Fruit fly (Drosophila melanogaster) whole organism, embryonic: ENCODE data around the gene CG8281.

ENCODE experiments used
- Asciz ChIP-seq: fragments of 200-800 bp; sonication (Bioruptor generic); optimal IDR thresholded peaks from 2 replicates; lab custom pipeline; 2017; ENCODE audit warnings: missing biosample characterization, mild to moderate bottlenecking, missing genetic modification characterization, missing genetic modification reagents
- Atf-2 ChIP-seq: fragments of 200-800 bp; sonication (Bioruptor generic); optimal IDR thresholded peaks from 2 replicates; lab custom pipeline; 2016; ENCODE audit warnings: missing biosample characterization, missing genetic modification characterization
- Awh ChIP-seq: fragments of 200-800 bp; sonication (Bioruptor generic); IDR thresholded peaks from 2 replicates; pipeline ENCODE4, ENCODE4 v1.3.6; 2022; ENCODE audit warnings: missing biosample characterization, missing genetic modification characterization
- CG10565 ChIP-seq: fragments of 200-800 bp; sonication (Bioruptor generic); optimal IDR thresholded peaks from 3 replicates; lab custom pipeline; 2016; ENCODE audit warnings: missing biosample characterization, mild to moderate bottlenecking, missing genetic modification characterization
- CG10654 ChIP-seq: fragments of 200-800 bp; sonication (Bioruptor generic); optimal IDR thresholded peaks from 2 replicates; lab custom pipeline; 2016; ENCODE audit warnings: missing biosample characterization, missing genetic modification characterization
- CG11093 ChIP-seq: fragments of 200-800 bp; sonication (Bioruptor generic); IDR thresholded peaks from 3 replicates; pipeline ENCODE4 v1.3.6; 2022; ENCODE audit warnings: missing biosample characterization, missing genetic modification characterization
- CG11696 ChIP-seq: fragments of 200-800 bp; sonication (Bioruptor generic); IDR thresholded peaks from 2 replicates; pipeline ENCODE4 v1.3.6; 2022; ENCODE audit warnings: missing biosample characterization, missing genetic modification characterization
- CG12299 ChIP-seq: fragments of 200-800 bp; sonication (Bioruptor generic); optimal IDR thresholded peaks from 2 replicates; lab custom pipeline; 2018; ENCODE audit warnings: missing biosample characterization, mild to moderate bottlenecking, missing genetic modification characterization
- CG1233 ChIP-seq: fragments of 200-800 bp; sonication (Bioruptor generic); optimal IDR thresholded peaks from 4 replicates; lab custom pipeline; 2018; ENCODE audit warnings: missing biosample characterization, mild to moderate bottlenecking, missing genetic modification characterization
- CG12744 ChIP-seq: fragments of 200-800 bp; sonication (Bioruptor generic); optimal IDR thresholded peaks from 2 replicates; lab custom pipeline; 2016; ENCODE audit warnings: missing biosample characterization, missing genetic modification characterization
- CG14860 ChIP-seq: fragments of 200-800 bp; sonication (Bioruptor generic); IDR thresholded peaks from 3 replicates; pipeline ENCODE4 v1.3.6; 2022; ENCODE audit warnings: missing biosample characterization, missing genetic modification characterization; ENCODE audit not compliant: partially characterized antibody
- CG16815 ChIP-seq: fragments of 200-800 bp; sonication (Bioruptor generic); optimal IDR thresholded peaks from 3 replicates; lab custom pipeline; 2017; ENCODE audit warnings: missing biosample characterization, mild to moderate bottlenecking, missing genetic modification characterization
- CG17912 ChIP-seq: fragments of 200-800 bp; sonication (Bioruptor generic); optimal IDR thresholded peaks from 2 replicates; lab custom pipeline; 2018; ENCODE audit warnings: missing biosample characterization, mild to moderate bottlenecking, missing genetic modification characterization
- CG2875 ChIP-seq: fragments of 200-800 bp; sonication (Bioruptor generic); optimal IDR thresholded peaks from 2 replicates; lab custom pipeline; 2017; ENCODE audit warnings: missing biosample characterization, mild to moderate bottlenecking, missing genetic modification characterization, missing genetic modification reagents
- CG31224 ChIP-seq: fragments of 200-800 bp; sonication (Bioruptor generic); IDR thresholded peaks from 2 replicates; pipeline ENCODE4 v1.3.6; 2022; ENCODE audit warnings: missing biosample characterization, missing genetic modification characterization
- CG32772 ChIP-seq: fragments of 200-800 bp; sonication (Bioruptor generic); IDR thresholded peaks from 2 replicates; pipeline ENCODE4 v1.3.6; 2022; ENCODE audit warnings: missing biosample characterization, missing genetic modification characterization
- CG4328 ChIP-seq: fragments of 200-800 bp; sonication (Bioruptor generic); optimal IDR thresholded peaks from 3 replicates; lab custom pipeline; 2017; ENCODE audit warnings: missing biosample characterization, missing genetic modification reagents, missing genetic modification characterization
- CG4617 ChIP-seq: fragments of 200-800 bp; sonication (Bioruptor generic); optimal IDR thresholded peaks from 3 replicates; lab custom pipeline; 2016; ENCODE audit warnings: missing biosample characterization, missing genetic modification characterization, borderline replicate concordance
- CG6683 ChIP-seq: fragments of 200-800 bp; sonication (Bioruptor generic); optimal IDR thresholded peaks from 2 replicates; lab custom pipeline; 2017; ENCODE audit warnings: missing biosample characterization, mild to moderate bottlenecking, missing genetic modification characterization, missing genetic modification reagents
- CG7271 ChIP-seq: fragments of 200-800 bp; sonication (Bioruptor generic); optimal IDR thresholded peaks from 2 replicates; lab custom pipeline; 2018; ENCODE audit warnings: missing biosample characterization, mild to moderate bottlenecking, missing genetic modification characterization, moderate library complexity
- CG8290 ChIP-seq, 3 experiments: fragments of 200-800 bp; sonication (Bioruptor generic); optimal IDR thresholded peaks; 2 replicates each; lab custom pipeline; 2016 to 2019; ENCODE audit warnings: missing biosample characterization in 3 of 3, missing genetic modification characterization in 3 of 3, mild to moderate bottlenecking in 2 of 3, moderate library complexity in 1 of 3
- Eip74EF ChIP-seq, 2 experiments: fragments of 200-800 bp in 1 of 2; fragments of >200 bp in 1 of 2; sonication (Bioruptor generic) in 1 of 2; optimal IDR thresholded peaks; 2 replicates each; lab custom pipeline; 2017 to 2019; ENCODE audit warnings: missing biosample characterization in 2 of 2, missing genetic modification characterization in 2 of 2, mild to moderate bottlenecking in 1 of 2, moderate library complexity in 1 of 2
- Gsc ChIP-seq: fragments of 200-800 bp; sonication (Bioruptor generic); IDR thresholded peaks from 2 replicates; pipeline ENCODE4 v1.3.6; 2022; ENCODE audit warnings: missing biosample characterization, missing genetic modification characterization
- Hey ChIP-seq: fragments of 200-800 bp; sonication (Bioruptor generic); optimal IDR thresholded peaks from 3 replicates; lab custom pipeline; 2018; ENCODE audit warnings: missing biosample characterization, mild to moderate bottlenecking, missing genetic modification characterization
- HmgD ChIP-seq: fragments of 200-800 bp; sonication (Bioruptor generic); optimal IDR thresholded peaks from 3 replicates; lab custom pipeline; 2016; ENCODE audit warnings: missing biosample characterization, missing genetic modification characterization
- HmgZ ChIP-seq: fragments of 200-800 bp; sonication (Bioruptor generic); optimal IDR thresholded peaks from 2 replicates; lab custom pipeline; 2018; ENCODE audit warnings: missing biosample characterization, mild to moderate bottlenecking, missing genetic modification characterization
- Neu2 ChIP-seq: fragments of 200-800 bp; sonication (Bioruptor generic); optimal IDR thresholded peaks from 3 replicates; lab custom pipeline; 2016; ENCODE audit warnings: missing biosample characterization, missing genetic modification characterization, borderline replicate concordance
- Nf-YC ChIP-seq: fragments of 200-800 bp; optimal IDR thresholded peaks from 3 replicates; lab custom pipeline; 2019; ENCODE audit warnings: missing biosample characterization, mild to moderate bottlenecking, missing genetic modification characterization, moderate library complexity
- Ptx1 ChIP-seq: fragments of 200-800 bp; sonication (Bioruptor generic); IDR thresholded peaks from 2 replicates; pipeline ENCODE4 v1.3.6; 2022; ENCODE audit warnings: missing biosample characterization, missing genetic modification characterization
- Xrp1 ChIP-seq: fragments of 200-800 bp; sonication (Bioruptor generic); IDR thresholded peaks from 2 replicates; pipeline ENCODE4 v1.3.6; 2022; ENCODE audit warnings: missing biosample characterization, missing genetic modification characterization
- crc ChIP-seq: fragments of 200-800 bp; sonication (Bioruptor generic); optimal IDR thresholded peaks from 2 replicates; lab custom pipeline; 2016; ENCODE audit warnings: missing biosample characterization, missing genetic modification characterization
- insv ChIP-seq, 2 experiments: fragments of 200-800 bp; sonication (Bioruptor generic); optimal IDR thresholded peaks; 3 replicates each; lab custom pipeline; 2016 to 2018; ENCODE audit warnings: missing biosample characterization in 2 of 2, missing genetic modification characterization in 2 of 2
- kah ChIP-seq: fragments of 200-800 bp; sonication (Bioruptor generic); optimal IDR thresholded peaks from 2 replicates; lab custom pipeline; 2018; ENCODE audit warnings: missing biosample characterization, mild to moderate bottlenecking, missing genetic modification characterization
- kni ChIP-seq: fragments of 200-800 bp; sonication (Bioruptor generic); optimal IDR thresholded peaks from 3 replicates; lab custom pipeline; 2017; ENCODE audit warnings: mild to moderate bottlenecking, missing biosample characterization, missing genetic modification reagents, missing genetic modification characterization
- mirr ChIP-seq: fragments of 200-800 bp; sonication (Bioruptor generic); optimal IDR thresholded peaks from 3 replicates; lab custom pipeline; 2018; ENCODE audit warnings: missing biosample characterization, mild to moderate bottlenecking, missing genetic modification characterization
- nerfin-1 ChIP-seq: fragments of 200-800 bp; sonication (Bioruptor generic); optimal IDR thresholded peaks from 3 replicates; lab custom pipeline; 2019; ENCODE audit warnings: missing biosample characterization, mild to moderate bottlenecking, missing genetic modification characterization, moderate library complexity
- psq ChIP-seq: fragments of 200-800 bp; sonication (Bioruptor generic); optimal IDR thresholded peaks from 2 replicates; lab custom pipeline; 2017; ENCODE audit warnings: missing biosample characterization, missing genetic modification characterization
- sc ChIP-seq, 3 experiments: fragments of >200 bp in 2 of 3; fragments of 200-800 bp in 1 of 3; sonication (Bioruptor generic) in 1 of 3; optimal IDR thresholded peaks; 2 replicates in 2 of 3; 3 replicates in 1 of 3; lab custom pipeline; 2017; ENCODE audit warnings: mild to moderate bottlenecking in 1 of 3, missing biosample characterization in 1 of 3, missing genetic modification characterization in 1 of 3, missing genetic modification reagents in 1 of 3
- scrt ChIP-seq: fragments of 200-800 bp; sonication (Bioruptor generic); optimal IDR thresholded peaks from 2 replicates; lab custom pipeline; 2018; ENCODE audit warnings: missing biosample characterization, mild to moderate bottlenecking, missing genetic modification characterization, moderate library complexity
- sd ChIP-seq: fragments of 200-800 bp; sonication (Bioruptor generic); optimal IDR thresholded peaks from 3 replicates; lab custom pipeline; 2018; ENCODE audit warnings: missing biosample characterization, mild to moderate bottlenecking, missing genetic modification characterization, moderate library complexity
- slbo ChIP-seq: fragments of 200-800 bp; sonication (Bioruptor generic); IDR thresholded peaks from 2 replicates; pipeline ENCODE4 v1.3.6; 2022; ENCODE audit warnings: missing biosample characterization, missing genetic modification characterization
- stwl ChIP-seq: fragments of 200-800 bp; sonication (Bioruptor generic); optimal IDR thresholded peaks from 3 replicates; lab custom pipeline; 2018; ENCODE audit warnings: missing biosample characterization, mild to moderate bottlenecking, missing genetic modification characterization, moderate library complexity
- tll ChIP-seq, 2 experiments: fragments of 200-800 bp in 1 of 2; fragments of >200 bp in 1 of 2; sonication (Bioruptor generic) in 1 of 2; optimal IDR thresholded peaks; 2 replicates each; lab custom pipeline; 2017 to 2019; ENCODE audit warnings: missing biosample characterization in 2 of 2, missing genetic modification characterization in 2 of 2, mild to moderate bottlenecking in 1 of 2, moderate library complexity in 1 of 2
- toy ChIP-seq: fragments of 200-800 bp; sonication (Bioruptor generic); IDR thresholded peaks from 2 replicates; pipeline ENCODE4 v1.3.6; 2022; ENCODE audit warnings: missing biosample characterization, missing genetic modification characterization
- tup ChIP-seq: fragments of 200-800 bp; sonication (Bioruptor generic); optimal IDR thresholded peaks from 2 replicates; lab custom pipeline; 2016; ENCODE audit warnings: missing biosample characterization, mild to moderate bottlenecking, missing genetic modification characterization, moderate library complexity
- unpg ChIP-seq: fragments of 200-800 bp; sonication (Bioruptor generic); optimal IDR thresholded peaks from 3 replicates; lab custom pipeline; 2018; ENCODE audit warnings: missing biosample characterization, mild to moderate bottlenecking, missing genetic modification characterization, moderate library complexity
- vvl ChIP-seq: fragments of 200-800 bp; sonication (Bioruptor generic); IDR thresholded peaks from 2 replicates; pipeline ENCODE4 v1.3.6; 2022; ENCODE audit warnings: missing biosample characterization, missing genetic modification characterization
- yki ChIP-seq: fragments of >200 bp; optimal IDR thresholded peaks from 3 replicates; lab custom pipeline; 2018

CG8281 gene

DNA sequence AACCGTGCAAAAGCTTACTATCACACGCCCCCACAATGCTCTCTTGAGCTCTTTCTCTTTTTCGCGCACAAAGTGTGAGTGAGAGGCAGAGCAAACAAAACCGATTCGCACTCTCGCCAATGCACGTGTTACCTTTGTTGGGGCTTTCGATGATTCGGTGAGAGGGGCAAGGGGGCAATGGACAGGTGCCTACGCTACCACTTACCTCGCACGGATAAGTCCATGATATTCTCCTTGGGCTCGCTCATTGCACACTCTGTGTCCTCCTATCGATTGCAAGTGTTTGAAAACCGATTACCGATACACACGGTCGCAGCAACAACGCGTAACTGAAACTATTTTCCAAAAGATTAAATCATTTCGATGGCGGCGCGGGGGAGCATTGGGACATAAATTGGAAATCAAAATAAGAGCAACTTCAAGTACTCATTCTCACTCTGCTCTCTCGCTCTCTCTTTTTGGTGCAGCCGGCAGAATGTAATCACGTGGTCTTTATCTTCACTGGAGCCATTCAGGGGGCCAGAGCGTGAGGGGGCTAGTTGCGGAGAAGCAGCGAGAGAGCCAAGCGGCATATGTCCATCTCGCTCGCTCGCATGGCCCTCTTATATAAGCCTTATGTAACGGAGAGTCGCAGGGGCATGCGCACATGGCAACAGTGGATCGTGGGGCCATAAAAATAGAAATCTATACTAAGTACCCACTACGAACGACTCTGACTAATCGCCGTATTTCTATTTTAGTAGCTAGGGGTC, 45.1 kb upstream of the CG8281 start, which contains the start of gene Pdp1 (continued):
- TF ChIP-seq sd (tag; lab: Kevin White, UChicago) (peak; percentile 95), Xrp1 (GFP tag; lab: Robert Waterston, UW) (peak; percentile 31; the same call in 1 of the 2 replicates), CG2875 (no peak), CG4328 (GFP tag; lab: Kevin White, UChicago) (no peak), Eip74EF (GFP tag; optimal IDR thresholded peaks at IDR 0.05; lab: Kevin White, UChicago) (no peak), CG10565 (GFP tag; lab: Kevin White, UChicago) (no peak), Gsc (GFP tag; lab: Robert Waterston, UW) (no peak), Atf-2 (GFP tag; lab: Kevin White, UChicago) (no peak), CG8290 (GFP tag; optimal IDR thresholded peaks at IDR 0.05; lab: Kevin White, UChicago) (no peak), CG8290 (tag; optimal IDR thresholded peaks at IDR 0.05; lab: Kevin White, UChicago) (peak; percentile 22 to 86), CG32772 (no peak), sc (optimal IDR thresholded peaks at IDR 0.05; lab: Kevin White, UChicago) (no peak), sc (GFP tag; optimal IDR thresholded peaks at IDR 0.05; lab: Kevin White, UChicago) (peak; percentile 8), Awh (GFP tag; lab: Robert Waterston, UW) (no peak), kah (GFP tag; lab: Kevin White, UChicago) (peak; percentile 53), CG12299 (tag; lab: Kevin White, UChicago) (no peak), CG11093 (GFP tag; lab: Robert Waterston, UW) (no peak), CG31224 (no peak), vvl (GFP tag; lab: Robert Waterston, UW) (peak; percentile 61), tll (GFP tag; optimal IDR thresholded peaks at IDR 0.05; lab: Kevin White, UChicago) (no peak), unpg (GFP tag; lab: Kevin White, UChicago) (no peak), CG7271 (tag; lab: Kevin White, UChicago) (no peak), scrt (GFP tag; lab: Kevin White, UChicago) (no peak), stwl (tag; lab: Kevin White, UChicago) (peak; percentile 73), toy (GFP tag; lab: Robert Waterston, UW) (no peak), CG11696 (no peak; the same call in 1 of the 2 replicates), Asciz (no peak), Hey (tag; lab: Kevin White, UChicago) (peak; percentile 98), tup (GFP tag; lab: Kevin White, UChicago) (no peak), Nf-YC (tag; lab: Kevin White, UChicago) (peak; percentile 23), CG14860 (GFP tag; lab: Robert Waterston, UW) (no peak), CG17912 (GFP tag; lab: Kevin White, UChicago) (no peak), slbo (0 out of 2 replicates have a peak, but pooled peaks have one; percentile 17), psq (GFP tag; lab: Kevin White, UChicago) (no peak), nerfin-1 (tag; lab: Kevin White, UChicago) (peak; percentile 3), Ptx1 (GFP tag; lab: Robert Waterston, UW) (no peak), kni (peak; percentile 81), CG10654 (no peak), mirr (GFP tag; lab: Kevin White, UChicago) (peak; percentile 73), CG12744 (GFP tag; lab: Kevin White, UChicago) (no peak), HmgZ (tag; lab: Kevin White, UChicago) (no peak), insv (GFP tag; optimal IDR thresholded peaks at IDR 0.05; lab: Kevin White, UChicago) (no peak), CG1233 (GFP tag; lab: Kevin White, UChicago) (no peak), CG6683 (GFP tag; lab: Kevin White, UChicago) (no peak), CG4617 (GFP tag; lab: Kevin White, UChicago) (no peak), yki (lab: Kevin White, UChicago) (peak; percentile 60), HmgD (GFP tag; lab: Kevin White, UChicago) (peak; percentile 37), crc (GFP tag; lab: Kevin White, UChicago) (no peak), Neu2 (no peak), CG16815 (GFP tag; lab: Kevin White, UChicago) (no peak)
